Worm (Caenorhabditis elegans) whole organism, L4 larva: ENCODE measurements around the gene Y17G9A.4.

Experiments used
- D1046.2 ChIP-seq: fragments of 200-800 bp; sonication (Bioruptor generic); IDR thresholded peaks from 2 replicates; pipeline ENCODE4 v1.3.6; 2022; ENCODE audit warnings: missing genetic modification characterization, missing compliant biosample characterization
- ama-1 ChIP-seq: fragments of 150-350 bp; optimal IDR thresholded peaks from 2 replicates; lab custom pipeline; 2014; ENCODE audit warnings: inconsistent platforms, mixed read lengths
- lin-39 ChIP-seq: fragments of 150-350 bp; optimal IDR thresholded peaks from 2 replicates; lab custom pipeline; 2014; ENCODE audit warnings: missing biosample characterization, missing genetic modification reagents, missing genetic modification characterization
- nhr-28 ChIP-seq: fragments of 150-350 bp; optimal IDR thresholded peaks from 2 replicates; lab custom pipeline; 2014; ENCODE audit warnings: missing biosample characterization, missing genetic modification characterization
- nhr-77 ChIP-seq: fragments of 150-350 bp; optimal IDR thresholded peaks from 2 replicates; lab custom pipeline; 2014; ENCODE audit warnings: missing biosample characterization, missing genetic modification characterization
- pha-4 ChIP-seq, 2 experiments: fragments of 150-350 bp in 1 of 2; fragments of 200-800 bp in 1 of 2; sonication (Bioruptor generic) in 1 of 2; IDR thresholded peaks in 1 of 2; optimal IDR thresholded peaks in 1 of 2; 2 replicates each; pipeline versions ENCODE4 v1.3.6 to Lab custom; 2014 to 2022; ENCODE audit warnings: missing genetic modification characterization in 2 of 2, missing genetic modification reagents in 2 of 2, missing biosample characterization in 1 of 2, missing compliant biosample characterization in 1 of 2
- snpc-4 ChIP-seq: fragments of 150-350 bp; optimal IDR thresholded peaks from 2 replicates; lab custom pipeline; 2014; ENCODE audit warnings: missing biosample characterization, missing genetic modification characterization
- spr-3 ChIP-seq: fragments of 200-800 bp; sonication (Bioruptor generic); optimal IDR thresholded peaks from 2 replicates; lab custom pipeline; 2018; ENCODE audit warnings: mild to moderate bottlenecking, missing genetic modification characterization, missing compliant biosample characterization

DNA sequence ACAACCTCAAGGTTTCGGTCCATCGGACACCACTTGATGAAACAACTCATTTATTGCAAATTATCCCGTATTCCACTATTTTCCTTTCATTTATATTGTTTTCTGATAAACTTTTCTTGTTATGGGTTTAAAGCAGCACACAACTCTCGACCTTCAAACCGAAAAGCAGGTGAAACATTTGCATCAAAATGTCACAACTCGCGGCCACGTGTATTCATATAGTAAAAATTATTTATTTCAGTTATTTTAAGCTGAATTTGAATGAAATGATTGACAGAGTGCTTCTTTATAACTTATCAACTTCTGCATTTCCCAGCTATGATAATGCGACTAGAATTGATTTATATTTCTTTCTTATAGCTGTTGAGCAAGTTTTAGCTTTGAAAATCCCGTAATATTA lies 49.5 kb downstream of the Y17G9A.4 start, which contains the start of gene srw-95:
- TF ChIP-seq pha-4 (GFP tag; IDR thresholded peaks at IDR 0.05; lab: Robert Waterston, UW) (no peak), pha-4 (tag; optimal IDR thresholded peaks at IDR 0.05; lab: Kevin White, UChicago) (no peak), snpc-4 (no peak), nhr-77 (tag; lab: Kevin White, UChicago) (no peak), ama-1 (lab: Kevin White, UChicago) (no peak), lin-39 (no peak), nhr-28 (tag; lab: Kevin White, UChicago) (no peak), D1046.2 (GFP tag; lab: Robert Waterston, UW) (no peak), spr-3 (GFP tag; lab: Kevin White, UChicago) (no peak)
